Fruit fly (Drosophila melanogaster): ENCODE results near the gene PolrMT.

PolrMT gene

DNA sequence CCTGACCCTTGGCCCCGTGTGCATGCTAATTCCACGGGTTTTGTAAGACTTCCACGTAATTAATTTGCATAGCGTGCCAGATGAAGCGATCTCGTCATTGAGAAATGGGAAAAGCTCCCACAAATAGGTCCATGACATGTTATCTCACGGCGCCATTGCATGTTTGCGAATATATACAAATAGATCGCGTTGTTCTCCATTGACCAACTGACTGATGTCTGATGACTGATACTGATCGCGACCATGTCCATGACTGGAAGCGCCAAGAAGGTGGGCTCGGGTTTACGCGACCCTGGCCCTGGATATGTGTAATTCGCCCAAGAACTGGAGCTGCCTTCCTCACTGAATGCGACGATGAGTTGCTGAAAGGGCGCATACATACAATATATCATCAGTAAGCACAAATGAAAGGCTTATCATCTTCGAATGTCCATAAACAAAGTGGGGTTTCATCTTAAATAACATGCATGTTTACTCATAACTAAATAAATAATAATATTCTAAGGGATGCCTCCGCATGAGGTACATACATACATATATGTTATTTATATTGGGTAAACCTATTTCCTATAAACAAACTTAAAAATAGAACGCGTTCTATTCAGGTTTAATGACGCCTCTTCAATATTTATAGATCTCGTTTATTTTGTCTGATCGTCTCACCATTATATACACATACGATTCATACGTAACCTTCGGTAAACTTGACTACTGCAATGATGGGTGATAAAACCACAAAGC is 15.1 kb upstream of the PolrMT start (continued):
- no peak for TF ChIP-seq Fer1 (GFP tag; optimal IDR thresholded peaks at IDR 0.05)
- no peak for TF ChIP-seq ro (GFP tag; IDR thresholded peaks at IDR 0.05)
- no peak for TF ChIP-seq ap (GFP tag; IDR thresholded peaks at IDR 0.05)
- no peak for TF ChIP-seq CG11247 (GFP tag; IDR thresholded peaks at IDR 0.05)
- no peak for TF ChIP-seq maf-S (GFP tag; optimal IDR thresholded peaks at IDR 0.05)
- no peak; the same call in 1 of the 2 replicates for TF ChIP-seq chm (GFP tag; IDR thresholded peaks at IDR 0.05)
- TF ChIP-seq ssp (GFP tag; IDR thresholded peaks at IDR 0.05), result no peak
- TF ChIP-seq zf30C (GFP tag; optimal IDR thresholded peaks at IDR 0.05), result no peak
- TF ChIP-seq abd-A (tag; optimal IDR thresholded peaks at IDR 0.05), result peak; percentile 22
- TF ChIP-seq vnd (GFP tag; IDR thresholded peaks at IDR 0.05; ENCODE audit: partially characterized antibody), result no peak
- no peak for TF ChIP-seq Meics (GFP tag; optimal IDR thresholded peaks at IDR 0.05)
- peak; percentile 18 for TF ChIP-seq CG13123 (GFP tag; optimal IDR thresholded peaks at IDR 0.05)
- no peak for TF ChIP-seq jigr1 (GFP tag; IDR thresholded peaks at IDR 0.05)
- no peak for TF ChIP-seq HHEX (GFP tag; optimal IDR thresholded peaks at IDR 0.05)
- no peak for TF ChIP-seq lbe (GFP tag; optimal IDR thresholded peaks at IDR 0.05)
- no peak for TF ChIP-seq CG11695 (GFP tag; IDR thresholded peaks at IDR 0.05)
- TF ChIP-seq Awh (GFP tag; IDR thresholded peaks at IDR 0.05), result no peak
- TF ChIP-seq ac (GFP tag; optimal IDR thresholded peaks at IDR 0.05), result peak; percentile 49
- no peak for TF ChIP-seq danr (GFP tag; IDR thresholded peaks at IDR 0.05)
- peak; percentile 37 for TF ChIP-seq CG7839 (tag; optimal IDR thresholded peaks at IDR 0.05)
- no peak for TF ChIP-seq E2f2 (GFP tag; IDR thresholded peaks at IDR 0.05)
- TF ChIP-seq cg (GFP tag; optimal IDR thresholded peaks at IDR 0.05), result no peak
- no peak for TF ChIP-seq Oli (tag; optimal IDR thresholded peaks at IDR 0.05)
- no peak for TF ChIP-seq pfk (GFP tag; optimal IDR thresholded peaks at IDR 0.05)
- TF ChIP-seq luna (GFP tag; optimal IDR thresholded peaks at IDR 0.05), result no peak
- no peak for TF ChIP-seq CG4328 (GFP tag; optimal IDR thresholded peaks at IDR 0.05)
- TF ChIP-seq vfl (GFP tag; optimal IDR thresholded peaks at IDR 0.05), result no peak
- no peak for TF ChIP-seq CG13775 (GFP tag; optimal IDR thresholded peaks at IDR 0.05)
- TF ChIP-seq Xbp1 (GFP tag; optimal IDR thresholded peaks at IDR 0.05), result no peak
- no peak for TF ChIP-seq H15 (GFP tag; IDR thresholded peaks at IDR 0.05)
- no peak for TF ChIP-seq amos (GFP tag; IDR thresholded peaks at IDR 0.05; ENCODE audit: partially characterized antibody)
- TF ChIP-seq ase (GFP tag; IDR thresholded peaks at IDR 0.05), result no peak
- peak; percentile 20 for TF ChIP-seq CG12391 (tag; optimal IDR thresholded peaks at IDR 0.05)
- no peak for TF ChIP-seq sr (GFP tag; IDR thresholded peaks at IDR 0.05)
- no peak for TF ChIP-seq Hey (tag; optimal IDR thresholded peaks at IDR 0.05)
- TF ChIP-seq kni (GFP tag; optimal IDR thresholded peaks at IDR 0.05), result peak; percentile 48
- peak; percentile 56 for TF ChIP-seq CG2712 (tag; optimal IDR thresholded peaks at IDR 0.05)
- peak; percentile 33 for TF ChIP-seq CG10431 (GFP tag; optimal IDR thresholded peaks at IDR 0.05)
- TF ChIP-seq Mad (GFP tag; optimal IDR thresholded peaks at IDR 0.05), result no peak
- no peak for TF ChIP-seq Dll (GFP tag; IDR thresholded peaks at IDR 0.05; ENCODE audit: partially characterized antibody)
- TF ChIP-seq B-H1 (GFP tag; IDR thresholded peaks at IDR 0.05), result no peak
- no peak for TF ChIP-seq CG4617 (GFP tag; optimal IDR thresholded peaks at IDR 0.05; ENCODE audit: borderline replicate concordance)
- TF ChIP-seq CG17568 (GFP tag; optimal IDR thresholded peaks at IDR 0.05), result peak; percentile 56
- no peak for TF ChIP-seq gce (GFP tag; IDR thresholded peaks at IDR 0.05)
- no peak for TF ChIP-seq corto (GFP tag; optimal IDR thresholded peaks at IDR 0.05)
- TF ChIP-seq pita (GFP tag; optimal IDR thresholded peaks at IDR 0.05), result no peak
- TF ChIP-seq shn (GFP tag; optimal IDR thresholded peaks at IDR 0.05), result no peak
- TF ChIP-seq CTCF (GFP tag; optimal IDR thresholded peaks at IDR 0.05), result no peak
- no peak for TF ChIP-seq Oaz (GFP tag; IDR thresholded peaks at IDR 0.05)
- peak; percentile 68 for TF ChIP-seq CG18262 (tag; optimal IDR thresholded peaks at IDR 0.05)
- TF ChIP-seq pum (GFP tag; optimal IDR thresholded peaks at IDR 0.05), result no peak
